Fruit fly (Drosophila melanogaster): ENCODE data around the gene rsh.

DNA sequence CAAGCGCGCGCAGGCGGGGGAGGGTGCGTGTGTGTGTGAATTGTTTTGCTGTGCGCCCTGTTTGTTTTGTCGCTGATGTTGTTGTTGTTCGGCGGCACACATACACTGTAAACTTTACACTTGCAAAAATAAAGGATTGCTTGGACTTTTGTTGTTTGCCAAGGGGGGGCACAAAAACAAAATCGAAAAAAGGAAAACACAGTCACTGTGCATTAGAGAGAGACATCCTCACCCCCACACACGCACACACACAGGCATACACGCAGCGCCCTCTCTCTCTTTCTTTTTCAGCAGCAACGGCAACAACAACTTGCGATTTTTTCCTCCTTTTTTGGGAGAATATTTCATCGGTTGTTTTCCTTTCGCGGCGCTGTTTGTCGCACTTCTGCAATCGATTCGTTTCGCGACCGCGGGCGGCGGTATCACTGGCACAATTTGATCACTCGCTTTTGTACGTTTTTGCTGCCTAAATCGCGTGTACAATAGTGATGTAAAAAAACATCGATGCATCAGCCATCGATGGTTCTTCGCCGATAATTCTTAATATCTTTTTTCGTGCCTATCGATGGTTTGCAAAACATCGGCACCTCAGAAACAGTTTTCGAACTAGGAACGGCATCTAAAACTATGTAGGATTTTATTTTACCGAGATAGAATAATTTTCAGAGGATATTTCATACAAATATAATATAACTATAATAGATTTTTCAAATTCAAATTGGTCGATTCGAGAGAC lies 101.7 kb downstream of the rsh start, which contains the start of gene hep:
- TF ChIP-seq Crg-1 (GFP tag; optimal IDR thresholded peaks at IDR 0.05) (peak; percentile 4), tj (GFP tag; optimal IDR thresholded peaks at IDR 0.05) (peak; percentile 21), toe (GFP tag; optimal IDR thresholded peaks at IDR 0.05) (no peak), CG1620 (GFP tag; optimal IDR thresholded peaks at IDR 0.05) (no peak), CG11617 (GFP tag; optimal IDR thresholded peaks at IDR 0.05) (no peak), CG5204 (GFP tag; optimal IDR thresholded peaks at IDR 0.05) (no peak), bab1 (GFP tag; optimal IDR thresholded peaks at IDR 0.05) (peak; percentile 23)

Measured in whole organism, adult.